Fruit fly (Drosophila melanogaster): Measurements from ENCODE around the gene CG17931.

CG17931 gene

dm6 chr3R:16403023-16403733 lies 43.9 kb upstream of the CG17931 start, which contains the start of gene ss (continued):
- TF ChIP-seq CG4328 (GFP tag; optimal IDR thresholded peaks at IDR 0.05) (no peak), CG14860 (GFP tag; IDR thresholded peaks at IDR 0.05; ENCODE audit: partially characterized antibody) (0 out of 3 replicates have a peak, but pooled peaks have one; percentile 32), CG10565 (GFP tag; optimal IDR thresholded peaks at IDR 0.05) (no peak), CG4360 (GFP tag; IDR thresholded peaks at IDR 0.05) (peak; percentile 65), pan (optimal IDR thresholded peaks at IDR 0.05) (no peak), pan (GFP tag; optimal IDR thresholded peaks at IDR 0.05 in 1 of 2, IDR thresholded peaks at IDR 0.05 in 1 of 2) (peak in 1 of 2 experiments; percentile 68), Bdp1 (GFP tag; optimal IDR thresholded peaks at IDR 0.05) (no peak), dm (GFP tag; optimal IDR thresholded peaks at IDR 0.05) (peak; percentile 6)

- peak; percentile 31; the same call in 1 of the 2 replicates for TF ChIP-seq seq (GFP tag; IDR thresholded peaks at IDR 0.05)
- TF ChIP-seq cg (GFP tag; optimal IDR thresholded peaks at IDR 0.05) = peak; percentile 22
- TF ChIP-seq slou (GFP tag; optimal IDR thresholded peaks at IDR 0.05) = no peak
- TF ChIP-seq Nf-YC (tag; optimal IDR thresholded peaks at IDR 0.05) = peak; percentile 76
- no peak for TF ChIP-seq Sry-β (GFP tag; optimal IDR thresholded peaks at IDR 0.05)
- TF ChIP-seq CG32532 (GFP tag; IDR thresholded peaks at IDR 0.05) = no peak
- peak; percentile 40 for TF ChIP-seq Ets65A (GFP tag)
- TF ChIP-seq Scr (GFP tag; IDR thresholded peaks at IDR 0.05; ENCODE audit: partially characterized antibody) = no peak
- peak; percentile 66; the same call in 1 of the 2 replicates for TF ChIP-seq crol (GFP tag; IDR thresholded peaks at IDR 0.05)
- TF ChIP-seq CG18599 (GFP tag; optimal IDR thresholded peaks at IDR 0.05) = no peak
- TF ChIP-seq Nf-YB (GFP tag; optimal IDR thresholded peaks at IDR 0.05) = peak; percentile 57
Measured at dm6 chr3R:16396565-16396964, 37.3 kb upstream of the CG17931 start.

DNA sequence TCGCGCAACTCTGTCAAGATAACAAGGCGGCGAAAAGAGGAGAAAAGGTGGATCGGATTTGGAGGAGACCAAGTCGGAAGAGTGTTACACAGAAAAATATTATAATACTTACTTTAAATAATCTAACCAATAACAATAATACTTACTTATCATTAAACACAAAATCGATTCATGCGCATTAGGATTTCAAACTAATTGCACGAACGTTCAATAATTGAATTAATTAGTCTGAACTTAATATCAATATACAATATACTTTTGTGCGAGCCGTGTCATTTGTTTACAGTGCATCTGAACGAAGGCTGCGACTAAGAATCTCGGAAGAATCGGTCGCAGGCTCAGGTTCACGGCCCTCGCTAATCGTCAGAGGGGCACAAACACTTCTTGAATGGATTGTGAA lies 36.2 kb upstream of the CG17931 start:
- TF ChIP-seq zfh2 (GFP tag; optimal IDR thresholded peaks at IDR 0.05) = no peak
- no peak for TF ChIP-seq CG4730 (GFP tag; IDR thresholded peaks at IDR 0.05)
- TF ChIP-seq exex (tag; optimal IDR thresholded peaks at IDR 0.05) = no peak
- no peak for TF ChIP-seq caup (GFP tag; optimal IDR thresholded peaks at IDR 0.05; ENCODE audit: severe bottlenecking)
- no peak for TF ChIP-seq Hmx (GFP tag; optimal IDR thresholded peaks at IDR 0.05)
- TF ChIP-seq CG6765 (GFP tag; optimal IDR thresholded peaks at IDR 0.05) = no peak
- TF ChIP-seq CG10267 (tag; optimal IDR thresholded peaks at IDR 0.05) = no peak
- no peak for TF ChIP-seq Antp (GFP tag; optimal IDR thresholded peaks at IDR 0.05)
- no peak for TF ChIP-seq CG9876 (GFP tag; optimal IDR thresholded peaks at IDR 0.05)
- no peak for TF ChIP-seq CG10462 (GFP tag; optimal IDR thresholded peaks at IDR 0.05)
- TF ChIP-seq gro (GFP tag; optimal IDR thresholded peaks at IDR 0.05) = no peak

DNA sequence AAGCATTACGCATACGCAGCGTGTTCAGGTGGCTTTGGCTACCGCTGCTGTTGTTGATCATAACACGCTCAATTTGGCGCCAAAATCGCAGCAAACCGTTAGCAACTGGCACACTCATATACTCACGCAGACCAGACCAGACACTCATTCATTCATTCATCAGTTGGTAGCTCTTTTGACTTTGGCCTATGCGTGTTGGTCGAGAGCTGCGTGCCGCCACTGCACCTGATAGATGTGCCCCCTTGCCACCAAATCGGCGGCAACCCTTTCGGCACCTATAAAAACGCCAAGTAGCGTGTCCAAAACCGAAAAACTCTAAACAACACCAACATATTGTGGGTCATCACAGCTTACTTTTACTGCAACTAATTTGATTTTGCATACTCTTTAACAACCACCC lies 35.3 kb upstream of the CG17931 start:
- TF ChIP-seq tll (GFP tag; optimal IDR thresholded peaks at IDR 0.05) (no peak), CG14441 (GFP tag; IDR thresholded peaks at IDR 0.05) (peak; percentile 20; the same call in 1 of the 2 replicates)

DNA sequence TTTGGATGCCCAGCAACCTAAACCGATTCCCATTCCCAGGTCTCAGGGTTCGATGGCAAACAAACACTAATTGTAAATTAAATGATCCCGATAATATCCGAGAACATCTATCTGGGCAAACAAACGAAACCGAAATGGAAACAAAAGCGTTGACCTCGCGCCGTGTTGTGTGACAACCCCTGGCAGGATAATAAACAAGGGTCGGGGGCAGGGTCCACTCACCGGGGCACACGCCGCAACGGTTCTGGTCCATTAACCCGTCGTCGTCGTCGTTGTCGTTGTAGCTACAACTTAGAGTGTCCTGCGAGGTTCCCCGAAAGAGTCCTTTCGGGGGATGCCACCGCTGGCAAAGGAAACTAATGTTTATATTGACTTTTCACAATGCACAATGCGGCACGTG lies 29.9 kb upstream of the CG17931 start:
- no peak for TF ChIP-seq CG17359 (tag; optimal IDR thresholded peaks at IDR 0.05)
- no peak for TF ChIP-seq run (tag; optimal IDR thresholded peaks at IDR 0.05)
- peak; percentile 25 for TF ChIP-seq pros (GFP tag; optimal IDR thresholded peaks at IDR 0.05)
- no peak for TF ChIP-seq her (GFP tag; optimal IDR thresholded peaks at IDR 0.05)
- TF ChIP-seq CG13424 (tag; optimal IDR thresholded peaks at IDR 0.05) = no peak
- no peak for TF ChIP-seq CG31441 (GFP tag; IDR thresholded peaks at IDR 0.05)
- TF ChIP-seq mirr (GFP tag; optimal IDR thresholded peaks at IDR 0.05) = no peak
- TF ChIP-seq sr (GFP tag; IDR thresholded peaks at IDR 0.05) = no peak
- TF ChIP-seq CG7963 (GFP tag; IDR thresholded peaks at IDR 0.05; ENCODE audit: partially characterized antibody) = no peak
- no peak for TF ChIP-seq CG3847 (GFP tag; IDR thresholded peaks at IDR 0.05)
- no peak for TF ChIP-seq Bdp1 (GFP tag; optimal IDR thresholded peaks at IDR 0.05)
- no peak for TF ChIP-seq CG8944 (GFP tag; optimal IDR thresholded peaks at IDR 0.05)
- no peak for TF ChIP-seq stwl (tag; optimal IDR thresholded peaks at IDR 0.05)
- TF ChIP-seq cwo (GFP tag; optimal IDR thresholded peaks at IDR 0.05) = no peak
